Worm (Caenorhabditis elegans) whole organism, young adult: ENCODE measurements around the gene T07A9.15.

Experiments
- F23B12.7 ChIP-seq: sonication (generic microtip); optimal IDR thresholded peaks from 2 replicates; lab custom pipeline; 2017; ENCODE audit warnings: missing genetic modification characterization, mild to moderate bottlenecking, missing compliant biosample characterization, antibody characterized with exemption, moderate library complexity; ENCODE audit not compliant: insufficient read depth
- F33H1.4 ChIP-seq: fragments of 200-800 bp; sonication (Bioruptor generic); IDR thresholded peaks from 2 replicates; pipeline ENCODE4 v1.3.6; 2022; ENCODE audit warnings: missing genetic modification reagents, missing genetic modification characterization, missing compliant biosample characterization
- F37B4.10 ChIP-seq: fragments of 200-800 bp; sonication (Bioruptor generic); IDR thresholded peaks from 2 replicates; pipeline ENCODE4 v1.3.6; 2022; ENCODE audit warnings: missing genetic modification characterization, missing compliant biosample characterization
- F52B5.7 ChIP-seq: sonication (generic microtip); optimal IDR thresholded peaks from 2 replicates; lab custom pipeline; 2016; ENCODE audit warnings: mild to moderate bottlenecking, missing genetic modification characterization, missing compliant biosample characterization
- Y56A3A.18 ChIP-seq: fragments of 200-800 bp; sonication (Bioruptor generic); IDR thresholded peaks from 2 replicates; pipeline ENCODE4 v1.3.6; 2022; ENCODE audit warnings: missing genetic modification reagents, missing genetic modification characterization, missing compliant biosample characterization
- Y79H2A.3 ChIP-seq: fragments of 200-800 bp; sonication (Bioruptor generic); conservative IDR thresholded peaks from 2 replicates; pipeline ENCODE4 v1.3.6; 2022; ENCODE audit warnings: missing genetic modification reagents, missing genetic modification characterization, missing compliant biosample characterization
- Y95B8A.8 ChIP-seq: fragments of 200-800 bp; sonication (Bioruptor generic); IDR thresholded peaks from 2 replicates; pipeline ENCODE4 v1.3.6; 2022; ENCODE audit warnings: missing genetic modification reagents, missing genetic modification characterization, missing compliant biosample characterization
- ZK185.1 ChIP-seq: sonication (generic microtip); optimal IDR thresholded peaks from 2 replicates; lab custom pipeline; 2016; ENCODE audit warnings: mild to moderate bottlenecking, missing genetic modification characterization, missing compliant biosample characterization; ENCODE audit not compliant: poor library complexity, severe bottlenecking
- ama-1 ChIP-seq, 3 experiments: fragments of 150-350 bp in 1 of 3; sonication (generic microtip) in 2 of 3; optimal IDR thresholded peaks; 2 replicates each; lab custom pipeline; 2014 to 2018; ENCODE audit warnings: missing biosample characterization in 2 of 3, missing genetic modification characterization in 2 of 3, missing genetic modification reagents in 2 of 3
- aptf-2 ChIP-seq: fragments of 200-800 bp; sonication (Bioruptor generic); conservative IDR thresholded peaks from 2 replicates; pipeline ENCODE4 v1.3.6; 2022; ENCODE audit warnings: missing genetic modification reagents, missing genetic modification characterization, missing compliant biosample characterization
- attf-3 ChIP-seq: fragments of 200-800 bp; sonication (Bioruptor generic); conservative IDR thresholded peaks from 2 replicates; pipeline ENCODE4 v1.3.6; 2022; ENCODE audit warnings: missing genetic modification reagents, missing genetic modification characterization, missing compliant biosample characterization
- attf-5 ChIP-seq: fragments of 200-800 bp; sonication (Bioruptor generic); optimal IDR thresholded peaks from 2 replicates; lab custom pipeline; 2018; ENCODE audit warnings: mild to moderate bottlenecking, missing genetic modification characterization, missing compliant biosample characterization
- attf-6 ChIP-seq: fragments of 200-800 bp; sonication (Bioruptor generic); IDR thresholded peaks from 2 replicates; pipeline ENCODE4 v1.3.6; 2022; ENCODE audit warnings: missing genetic modification reagents, missing genetic modification characterization, missing compliant biosample characterization
- ceh-58 ChIP-seq: fragments of 200-800 bp; sonication (Bioruptor generic); IDR thresholded peaks from 2 replicates; pipeline ENCODE4 v1.3.6; 2022; ENCODE audit warnings: missing genetic modification characterization, missing compliant biosample characterization
- die-1 ChIP-seq: sonication (generic microtip); optimal IDR thresholded peaks from 2 replicates; lab custom pipeline; 2016; ENCODE audit warnings: missing genotype, mild to moderate bottlenecking, missing genetic modification characterization, missing compliant biosample characterization
- dox-1 ChIP-seq: fragments of 200-800 bp; sonication (Bioruptor generic); IDR thresholded peaks from 2 replicates; pipeline ENCODE4 v1.3.6; 2022; ENCODE audit warnings: missing genetic modification reagents, missing genetic modification characterization, missing compliant biosample characterization
- dpff-1 ChIP-seq: sonication (generic microtip); optimal IDR thresholded peaks from 2 replicates; lab custom pipeline; 2017; ENCODE audit warnings: mild to moderate bottlenecking, missing genetic modification characterization, missing compliant biosample characterization
- dpl-1 ChIP-seq: fragments of 150-350 bp; optimal IDR thresholded peaks from 2 replicates; lab custom pipeline; 2014; ENCODE audit warnings: missing biosample characterization, missing genetic modification reagents, missing genetic modification characterization
- ekl-4 ChIP-seq: fragments of 200-800 bp; sonication (Bioruptor generic); IDR thresholded peaks from 2 replicates; pipeline ENCODE4 v1.3.6; 2022; ENCODE audit warnings: missing genetic modification reagents, missing genetic modification characterization, missing compliant biosample characterization
- gei-17 ChIP-seq: fragments of 200-800 bp; sonication (Bioruptor generic); optimal IDR thresholded peaks from 2 replicates; lab custom pipeline; 2018; ENCODE audit warnings: mild to moderate bottlenecking, missing genetic modification characterization, missing compliant biosample characterization
- him-1 ChIP-seq: sonication (generic microtip); optimal IDR thresholded peaks from 2 replicates; lab custom pipeline; 2016; ENCODE audit warnings: missing genotype, missing genetic modification reagents, missing genetic modification characterization, missing compliant biosample characterization
- hlh-12 ChIP-seq: sonication (generic microtip); optimal IDR thresholded peaks from 2 replicates; lab custom pipeline; 2016; ENCODE audit warnings: missing genetic modification characterization, missing compliant biosample characterization
- hlh-26 ChIP-seq: fragments of 200-800 bp; sonication (Bioruptor generic); conservative IDR thresholded peaks from 2 replicates; pipeline ENCODE4 v1.3.6; 2022; ENCODE audit warnings: missing genetic modification reagents, missing genetic modification characterization, missing compliant biosample characterization
- hmg-1.2 ChIP-seq: fragments of 200-800 bp; sonication (Bioruptor generic); IDR thresholded peaks from 2 replicates; pipeline ENCODE4 v1.3.6; 2022; ENCODE audit warnings: missing genetic modification reagents, missing genetic modification characterization, missing compliant biosample characterization
- hsf-1 ChIP-seq: fragments of 200-800 bp; sonication (Bioruptor generic); IDR thresholded peaks from 2 replicates; pipeline ENCODE4 v1.3.6; 2022; ENCODE audit warnings: missing genetic modification reagents, missing genetic modification characterization, missing compliant biosample characterization
- lag-1 ChIP-seq: fragments of 200-800 bp; sonication (Bioruptor generic); IDR thresholded peaks from 2 replicates; pipeline ENCODE4 v1.3.6; 2022; ENCODE audit warnings: missing genetic modification reagents, missing genetic modification characterization, missing compliant biosample characterization
- let-526 ChIP-seq: fragments of 200-800 bp; sonication (Bioruptor generic); IDR thresholded peaks from 2 replicates; pipeline ENCODE4 v1.3.6; 2022; ENCODE audit warnings: missing genetic modification reagents, missing genetic modification characterization, missing compliant biosample characterization
- lir-1 ChIP-seq: fragments of 200-800 bp; sonication (Bioruptor generic); conservative IDR thresholded peaks from 2 replicates; pipeline ENCODE4 v1.3.6; 2022; ENCODE audit warnings: missing genetic modification reagents, missing genetic modification characterization, missing compliant biosample characterization
- lsl-1 ChIP-seq: fragments of 200-800 bp; sonication (Bioruptor generic); optimal IDR thresholded peaks from 2 replicates; lab custom pipeline; 2018; ENCODE audit warnings: mild to moderate bottlenecking, missing genetic modification characterization, moderate library complexity, missing compliant biosample characterization
- madf-10 ChIP-seq: sonication (generic microtip); optimal IDR thresholded peaks from 2 replicates; lab custom pipeline; 2016; ENCODE audit warnings: mild to moderate bottlenecking, missing genetic modification characterization, missing compliant biosample characterization
- madf-3 ChIP-seq: fragments of 200-800 bp; sonication (Bioruptor generic); IDR thresholded peaks from 2 replicates; pipeline ENCODE4 v1.3.6; 2022; ENCODE audit warnings: missing genetic modification reagents, missing genetic modification characterization, missing compliant biosample characterization
- madf-6 ChIP-seq: fragments of 200-800 bp; sonication (Bioruptor generic); IDR thresholded peaks from 2 replicates; pipeline ENCODE4 v1.3.6; 2022; ENCODE audit warnings: missing genetic modification reagents, missing genetic modification characterization, missing compliant biosample characterization
- mcd-1 ChIP-seq: fragments of 200-800 bp; sonication (Bioruptor generic); IDR thresholded peaks from 2 replicates; pipeline ENCODE4 v1.3.6; 2022; ENCODE audit warnings: missing genetic modification reagents, missing genetic modification characterization, missing compliant biosample characterization
- mes-4 ChIP-seq: sonication (generic microtip); optimal IDR thresholded peaks from 2 replicates; lab custom pipeline; 2016; ENCODE audit warnings: missing genotype, missing genetic modification characterization, missing compliant biosample characterization
- nfya-2 ChIP-seq: fragments of 200-800 bp; sonication (Bioruptor generic); IDR thresholded peaks from 2 replicates; pipeline ENCODE4 v1.3.6; 2022; ENCODE audit warnings: missing genetic modification reagents, missing genetic modification characterization, missing compliant biosample characterization
- nfyb-1 ChIP-seq: fragments of 200-800 bp; sonication (Bioruptor generic); IDR thresholded peaks from 2 replicates; pipeline ENCODE4 v1.3.6; 2022; ENCODE audit warnings: missing genetic modification reagents, missing genetic modification characterization, missing compliant biosample characterization
- nhr-80 ChIP-seq: sonication (generic microtip); optimal IDR thresholded peaks from 2 replicates; lab custom pipeline; 2016; ENCODE audit warnings: missing genetic modification characterization, missing compliant biosample characterization
- rcor-1 ChIP-seq: fragments of 200-800 bp; sonication (Bioruptor generic); IDR thresholded peaks from 2 replicates; pipeline ENCODE4 v1.3.6; 2022; ENCODE audit warnings: missing genetic modification reagents, missing genetic modification characterization, missing compliant biosample characterization
- rec-8 ChIP-seq, 2 experiments: sonication (generic microtip); optimal IDR thresholded peaks; 2 replicates each; lab custom pipeline; 2016; ENCODE audit warnings: mild to moderate bottlenecking in 2 of 2, missing genetic modification characterization in 2 of 2, missing genetic modification reagents in 2 of 2, missing genotype in 2 of 2, missing biosample characterization in 1 of 2, missing compliant biosample characterization in 1 of 2, moderate library complexity in 1 of 2
- repo-1 ChIP-seq: sonication (generic microtip); optimal IDR thresholded peaks from 2 replicates; lab custom pipeline; 2017; ENCODE audit warnings: mild to moderate bottlenecking, missing genetic modification characterization, missing compliant biosample characterization
- sdz-38 ChIP-seq: sonication (generic microtip); optimal IDR thresholded peaks from 2 replicates; lab custom pipeline; 2016; ENCODE audit warnings: missing genotype, missing genetic modification characterization, missing compliant biosample characterization
- snpc-1.1 ChIP-seq: sonication (generic microtip); optimal IDR thresholded peaks from 2 replicates; lab custom pipeline; 2017; ENCODE audit warnings: missing genetic modification characterization, mild to moderate bottlenecking, missing compliant biosample characterization, antibody characterized with exemption, moderate library complexity, missing genotype, missing genetic modification reagents; ENCODE audit not compliant: insufficient read depth
- tbx-9 ChIP-seq: sonication (generic microtip); optimal IDR thresholded peaks from 2 replicates; lab custom pipeline; 2016; ENCODE audit warnings: borderline replicate concordance, missing genetic modification characterization, inconsistent platforms, missing compliant biosample characterization
- unc-62 ChIP-seq: fragments of 150-350 bp; optimal IDR thresholded peaks from 2 replicates; lab custom pipeline; 2014; ENCODE audit warnings: missing biosample characterization, missing genetic modification reagents, missing genetic modification characterization
- zfh-2 ChIP-seq: fragments of 200-800 bp; sonication (Bioruptor generic); conservative IDR thresholded peaks from 2 replicates; pipeline ENCODE4 v1.3.6; 2022; ENCODE audit warnings: missing genetic modification reagents, missing genetic modification characterization, missing compliant biosample characterization
- zim-3 ChIP-seq: sonication (generic microtip); optimal IDR thresholded peaks from 2 replicates; lab custom pipeline; 2017; ENCODE audit warnings: mild to moderate bottlenecking, missing genetic modification characterization, moderate library complexity, missing compliant biosample characterization
- ztf-18 ChIP-seq: sonication (generic microtip); optimal IDR thresholded peaks from 2 replicates; lab custom pipeline; 2016; ENCODE audit warnings: missing genotype, mild to moderate bottlenecking, missing genetic modification characterization, missing compliant biosample characterization
- ztf-22 ChIP-seq: fragments of 200-800 bp; sonication (Bioruptor generic); optimal IDR thresholded peaks from 2 replicates; lab custom pipeline; 2018; ENCODE audit warnings: mild to moderate bottlenecking, missing genetic modification characterization, moderate library complexity, missing compliant biosample characterization
- ztf-26 ChIP-seq: sonication (generic microtip); optimal IDR thresholded peaks from 2 replicates; lab custom pipeline; 2017; ENCODE audit warnings: missing genetic modification characterization, missing compliant biosample characterization

The T07A9.15 gene

DNA sequence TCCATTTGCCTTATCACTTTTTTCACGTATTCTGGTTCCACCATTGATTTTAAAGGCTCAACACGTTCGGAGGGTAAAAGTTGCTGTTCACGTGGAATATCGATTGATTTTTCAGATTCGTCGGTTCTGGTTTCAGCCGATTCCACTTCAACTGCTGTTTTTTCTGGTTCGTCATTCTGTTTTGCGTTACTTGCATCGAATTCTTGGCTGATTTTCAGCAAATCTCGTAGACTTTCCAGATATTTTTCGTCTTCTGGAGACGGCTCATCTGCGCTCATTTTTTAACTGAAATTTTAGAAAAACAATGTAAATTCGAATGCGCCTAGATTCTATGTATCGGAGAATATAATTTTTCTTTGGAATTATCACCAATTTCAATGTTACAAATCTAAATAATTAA, 26.3 kb upstream of the T07A9.15 start, which contains the start of gene eri-1 (continued):
- TF ChIP-seq ekl-4 (GFP tag; lab: Robert Waterston, UW): peak; percentile 54; the same call in 1 of the 2 replicates
- TF ChIP-seq ztf-22 (GFP tag; lab: Kevin White, UChicago): no peak
- no peak for TF ChIP-seq zim-3 (tag; lab: Kevin White, UChicago)
- TF ChIP-seq Y95B8A.8 (GFP tag; lab: Robert Waterston, UW): no peak
- TF ChIP-seq nhr-80: no peak
- no peak for TF ChIP-seq lag-1
- no peak for TF ChIP-seq ama-1 (optimal IDR thresholded peaks at IDR 0.05; lab: Kevin White, UChicago)
- peak in 1 of 2 experiments; percentile 36 for TF ChIP-seq ama-1 (GFP tag; optimal IDR thresholded peaks at IDR 0.05; lab: Kevin White, UChicago)
- no peak; the same call in 1 of the 2 replicates for TF ChIP-seq Y56A3A.18 (GFP tag; lab: Robert Waterston, UW)
- no peak for TF ChIP-seq ZK185.1
- no peak for TF ChIP-seq mes-4
- TF ChIP-seq mcd-1 (GFP tag; lab: Robert Waterston, UW): no peak
- TF ChIP-seq F37B4.10: no peak
- TF ChIP-seq ceh-58 (GFP tag; lab: Robert Waterston, UW): no peak
- TF ChIP-seq Y79H2A.3: no peak
- TF ChIP-seq hlh-12 (tag; lab: Kevin White, UChicago): no peak
- TF ChIP-seq dpl-1 (GFP tag; lab: Kevin White, UChicago): no peak
- TF ChIP-seq madf-6 (GFP tag; lab: Robert Waterston, UW): peak; percentile 56; the same call in 1 of the 2 replicates
- TF ChIP-seq repo-1 (tag; lab: Kevin White, UChicago): no peak
- TF ChIP-seq sdz-38 (tag; lab: Kevin White, UChicago): no peak
- no peak for TF ChIP-seq rcor-1 (GFP tag; lab: Robert Waterston, UW)
- no peak for TF ChIP-seq aptf-2
- TF ChIP-seq ztf-26 (tag; lab: Kevin White, UChicago): no peak
- no peak for TF ChIP-seq hlh-26 (GFP tag; lab: Robert Waterston, UW)
- TF ChIP-seq F23B12.7 (tag; lab: Kevin White, UChicago): no peak
- TF ChIP-seq dpff-1 (tag; lab: Kevin White, UChicago): no peak
- TF ChIP-seq nfyb-1 (GFP tag; lab: Robert Waterston, UW): no peak
- TF ChIP-seq ztf-18: no peak
- TF ChIP-seq snpc-1.1 (tag; lab: Kevin White, UChicago): no peak
- TF ChIP-seq tbx-9 (tag; lab: Kevin White, UChicago): peak; percentile 42
- no peak for TF ChIP-seq attf-3 (GFP tag; lab: Robert Waterston, UW)
- TF ChIP-seq lsl-1 (GFP tag; lab: Kevin White, UChicago): peak; percentile 22
- TF ChIP-seq madf-3 (GFP tag; lab: Robert Waterston, UW): peak; percentile 77; the same call in 1 of the 2 replicates
- no peak for TF ChIP-seq nfya-2 (GFP tag; lab: Robert Waterston, UW)
- no peak for TF ChIP-seq rec-8 (tag; optimal IDR thresholded peaks at IDR 0.05; lab: Kevin White, UChicago)
- TF ChIP-seq hsf-1 (GFP tag; lab: Robert Waterston, UW): peak; percentile 50; the same call in 1 of the 2 replicates
- TF ChIP-seq let-526 (GFP tag; lab: Robert Waterston, UW): no peak
- no peak for TF ChIP-seq madf-10 (tag; lab: Kevin White, UChicago)
- TF ChIP-seq hmg-1.2 (GFP tag; lab: Robert Waterston, UW): no peak
- peak; percentile 12 for TF ChIP-seq F52B5.7 (tag; lab: Kevin White, UChicago)
- TF ChIP-seq gei-17: no peak
- TF ChIP-seq die-1: no peak
- TF ChIP-seq dox-1 (GFP tag; lab: Robert Waterston, UW): peak; percentile 47; the same call in 1 of the 2 replicates
- TF ChIP-seq attf-6 (GFP tag; lab: Robert Waterston, UW): 0 out of 2 replicates have a peak, but pooled peaks have one; percentile 32
- no peak for TF ChIP-seq zfh-2 (GFP tag; lab: Robert Waterston, UW)
- no peak for TF ChIP-seq attf-5 (GFP tag; lab: Kevin White, UChicago)
- TF ChIP-seq unc-62 (GFP tag; lab: Kevin White, UChicago): no peak
- TF ChIP-seq F33H1.4 (GFP tag; lab: Robert Waterston, UW): no peak
- TF ChIP-seq him-1 (tag; lab: Kevin White, UChicago): no peak
- no peak for TF ChIP-seq lir-1 (GFP tag; lab: Robert Waterston, UW)
